Worm (Caenorhabditis elegans): Measurements from ENCODE around the gene try-5.
"Not testable (repeated sequence)": the region's sequence is repeated elsewhere in the genome, so short reads cannot be mapped to it uniquely, and the experiment has no call there.

- not testable (repeated sequence) for TF ChIP-seq unc-86, tbx-2, nfya-1 (tag; optimal IDR thresholded peaks at IDR 0.05)
Measured at ce11 chrV:9379808-9380207, 33.0 kb downstream of the try-5 start, which contains the start of gene E02C12.11.

Data from whole organism, late embryonic.